Worm (Caenorhabditis elegans) whole organism, young adult: ENCODE data around the gene cwp-1.
A peak's percentile ranks its signal among the peaks of the same experiment; 100 is the strongest.

ENCODE experiments used
- C17E4.6 ChIP-seq: fragments of 200-800 bp; sonication (Bioruptor generic); IDR thresholded peaks from 2 replicates; pipeline ENCODE4 v1.3.6; 2022; ENCODE audit warnings: missing genetic modification reagents, missing genetic modification characterization, missing compliant biosample characterization
- D2030.7 ChIP-seq: fragments of 200-800 bp; sonication (Bioruptor generic); IDR thresholded peaks from 2 replicates; pipeline ENCODE4 v1.3.6; 2022; ENCODE audit warnings: missing genetic modification reagents, missing genetic modification characterization, missing compliant biosample characterization
- F10E7.11 ChIP-seq: sonication (generic microtip); optimal IDR thresholded peaks from 2 replicates; lab custom pipeline; 2017; ENCODE audit warnings: mild to moderate bottlenecking, missing genetic modification characterization, moderate library complexity, missing compliant biosample characterization
- F52B5.7 ChIP-seq: sonication (generic microtip); optimal IDR thresholded peaks from 2 replicates; lab custom pipeline; 2016; ENCODE audit warnings: mild to moderate bottlenecking, missing genetic modification characterization, missing compliant biosample characterization
- F57C9.4 ChIP-seq: sonication (generic microtip); optimal IDR thresholded peaks from 2 replicates; lab custom pipeline; 2017; ENCODE audit warnings: mild to moderate bottlenecking, missing genetic modification characterization, missing compliant biosample characterization
- T26A5.8 ChIP-seq: sonication (generic microtip); optimal IDR thresholded peaks from 2 replicates; lab custom pipeline; 2016; ENCODE audit warnings: missing genetic modification characterization, missing compliant biosample characterization
- Y53F4B.3 ChIP-seq: fragments of 200-800 bp; sonication (Bioruptor generic); IDR thresholded peaks from 2 replicates; pipeline ENCODE4 v1.3.6; 2022; ENCODE audit warnings: missing genetic modification reagents, missing genetic modification characterization, missing compliant biosample characterization
- Y56A3A.18 ChIP-seq: fragments of 200-800 bp; sonication (Bioruptor generic); IDR thresholded peaks from 2 replicates; pipeline ENCODE4 v1.3.6; 2022; ENCODE audit warnings: missing genetic modification reagents, missing genetic modification characterization, missing compliant biosample characterization
- Y79H2A.3 ChIP-seq: fragments of 200-800 bp; sonication (Bioruptor generic); conservative IDR thresholded peaks from 2 replicates; pipeline ENCODE4 v1.3.6; 2022; ENCODE audit warnings: missing genetic modification reagents, missing genetic modification characterization, missing compliant biosample characterization
- Y95B8A.8 ChIP-seq: fragments of 200-800 bp; sonication (Bioruptor generic); IDR thresholded peaks from 2 replicates; pipeline ENCODE4 v1.3.6; 2022; ENCODE audit warnings: missing genetic modification reagents, missing genetic modification characterization, missing compliant biosample characterization
- ama-1 ChIP-seq, 3 experiments: fragments of 150-350 bp in 1 of 3; sonication (generic microtip) in 2 of 3; optimal IDR thresholded peaks; 2 replicates each; lab custom pipeline; 2014 to 2018; ENCODE audit warnings: missing biosample characterization in 2 of 3, missing genetic modification characterization in 2 of 3, missing genetic modification reagents in 2 of 3
- aptf-2 ChIP-seq: fragments of 200-800 bp; sonication (Bioruptor generic); conservative IDR thresholded peaks from 2 replicates; pipeline ENCODE4 v1.3.6; 2022; ENCODE audit warnings: missing genetic modification reagents, missing genetic modification characterization, missing compliant biosample characterization
- athp-1 ChIP-seq: sonication (generic microtip); optimal IDR thresholded peaks from 2 replicates; lab custom pipeline; 2017; ENCODE audit warnings: mild to moderate bottlenecking, missing genetic modification characterization, missing compliant biosample characterization
- attf-6 ChIP-seq: fragments of 200-800 bp; sonication (Bioruptor generic); IDR thresholded peaks from 2 replicates; pipeline ENCODE4 v1.3.6; 2022; ENCODE audit warnings: missing genetic modification reagents, missing genetic modification characterization, missing compliant biosample characterization
- bed-1 ChIP-seq: fragments of 200-800 bp; sonication (Bioruptor generic); IDR thresholded peaks from 2 replicates; pipeline ENCODE4 v1.3.6; 2022; ENCODE audit warnings: missing genetic modification reagents, missing genetic modification characterization, missing compliant biosample characterization
- cebp-2 ChIP-seq: fragments of 200-800 bp; sonication (Bioruptor generic); IDR thresholded peaks from 2 replicates; pipeline ENCODE4 v1.3.6; 2022; ENCODE audit warnings: missing genetic modification characterization, missing compliant biosample characterization
- ceh-100 ChIP-seq: fragments of 200-800 bp; sonication (Bioruptor generic); IDR thresholded peaks from 2 replicates; pipeline ENCODE4 v1.3.6; 2022; ENCODE audit warnings: missing genetic modification reagents, missing genetic modification characterization, missing compliant biosample characterization
- ceh-27 ChIP-seq: fragments of 200-800 bp; sonication (Bioruptor generic); optimal IDR thresholded peaks from 2 replicates; lab custom pipeline; 2018; ENCODE audit warnings: mild to moderate bottlenecking, missing genetic modification characterization, moderate library complexity, missing compliant biosample characterization
- ceh-79 ChIP-seq: sonication (generic microtip); optimal IDR thresholded peaks from 2 replicates; lab custom pipeline; 2017; ENCODE audit warnings: mild to moderate bottlenecking, missing genetic modification characterization, missing compliant biosample characterization
- dox-1 ChIP-seq: fragments of 200-800 bp; sonication (Bioruptor generic); IDR thresholded peaks from 2 replicates; pipeline ENCODE4 v1.3.6; 2022; ENCODE audit warnings: missing genetic modification reagents, missing genetic modification characterization, missing compliant biosample characterization
- fkh-3 ChIP-seq: sonication (generic microtip); optimal IDR thresholded peaks from 2 replicates; lab custom pipeline; 2016; ENCODE audit warnings: mild to moderate bottlenecking, missing genetic modification characterization, missing compliant biosample characterization
- hlh-12 ChIP-seq: sonication (generic microtip); optimal IDR thresholded peaks from 2 replicates; lab custom pipeline; 2016; ENCODE audit warnings: missing genetic modification characterization, missing compliant biosample characterization
- hlh-26 ChIP-seq: fragments of 200-800 bp; sonication (Bioruptor generic); conservative IDR thresholded peaks from 2 replicates; pipeline ENCODE4 v1.3.6; 2022; ENCODE audit warnings: missing genetic modification reagents, missing genetic modification characterization, missing compliant biosample characterization
- hsf-1 ChIP-seq: fragments of 200-800 bp; sonication (Bioruptor generic); IDR thresholded peaks from 2 replicates; pipeline ENCODE4 v1.3.6; 2022; ENCODE audit warnings: missing genetic modification reagents, missing genetic modification characterization, missing compliant biosample characterization
- lag-1 ChIP-seq: fragments of 200-800 bp; sonication (Bioruptor generic); IDR thresholded peaks from 2 replicates; pipeline ENCODE4 v1.3.6; 2022; ENCODE audit warnings: missing genetic modification reagents, missing genetic modification characterization, missing compliant biosample characterization
- lin-35 ChIP-seq, 3 experiments: fragments of 150-350 bp in 2 of 3; sonication (generic microtip) in 1 of 3; optimal IDR thresholded peaks; 2 replicates each; lab custom pipeline; 2014 to 2018; ENCODE audit warnings: missing biosample characterization in 3 of 3, missing genetic modification characterization in 3 of 3, missing genetic modification reagents in 3 of 3
- lin-54 ChIP-seq: fragments of 200-800 bp; sonication (Bioruptor generic); optimal IDR thresholded peaks from 2 replicates; lab custom pipeline; 2018; ENCODE audit warnings: mild to moderate bottlenecking, missing genetic modification characterization, missing compliant biosample characterization
- lsy-27 ChIP-seq: sonication (generic microtip); optimal IDR thresholded peaks from 2 replicates; lab custom pipeline; 2017; ENCODE audit warnings: missing genetic modification characterization, mild to moderate bottlenecking, missing compliant biosample characterization, antibody characterized with exemption, missing genotype, borderline replicate concordance; ENCODE audit not compliant: insufficient read depth
- madf-3 ChIP-seq: fragments of 200-800 bp; sonication (Bioruptor generic); IDR thresholded peaks from 2 replicates; pipeline ENCODE4 v1.3.6; 2022; ENCODE audit warnings: missing genetic modification reagents, missing genetic modification characterization, missing compliant biosample characterization
- mcd-1 ChIP-seq: fragments of 200-800 bp; sonication (Bioruptor generic); IDR thresholded peaks from 2 replicates; pipeline ENCODE4 v1.3.6; 2022; ENCODE audit warnings: missing genetic modification reagents, missing genetic modification characterization, missing compliant biosample characterization
- mxl-1 ChIP-seq: sonication (generic microtip); optimal IDR thresholded peaks from 2 replicates; lab custom pipeline; 2016; ENCODE audit warnings: missing genetic modification characterization, missing compliant biosample characterization
- nfya-1 ChIP-seq: sonication (generic microtip); optimal IDR thresholded peaks from 2 replicates; lab custom pipeline; 2017; ENCODE audit warnings: antibody characterized with exemption, missing compliant biosample characterization, missing genetic modification characterization, borderline replicate concordance; ENCODE audit not compliant: insufficient read depth
- nhr-179 ChIP-seq: sonication (generic microtip); optimal IDR thresholded peaks from 2 replicates; lab custom pipeline; 2016; ENCODE audit warnings: mild to moderate bottlenecking, missing genetic modification characterization, missing compliant biosample characterization
- nhr-27 ChIP-seq: fragments of 200-800 bp; sonication (Bioruptor generic); optimal IDR thresholded peaks from 2 replicates; lab custom pipeline; 2018; ENCODE audit warnings: mild to moderate bottlenecking, missing genetic modification characterization, moderate library complexity, missing compliant biosample characterization
- nhr-80 ChIP-seq: sonication (generic microtip); optimal IDR thresholded peaks from 2 replicates; lab custom pipeline; 2016; ENCODE audit warnings: missing genetic modification characterization, missing compliant biosample characterization
- pbrm-1 ChIP-seq: fragments of 200-800 bp; sonication (Bioruptor generic); IDR thresholded peaks from 2 replicates; pipeline ENCODE4 v1.3.6; 2022; ENCODE audit warnings: missing genetic modification reagents, missing genetic modification characterization, missing compliant biosample characterization
- rcor-1 ChIP-seq: fragments of 200-800 bp; sonication (Bioruptor generic); IDR thresholded peaks from 2 replicates; pipeline ENCODE4 v1.3.6; 2022; ENCODE audit warnings: missing genetic modification reagents, missing genetic modification characterization, missing compliant biosample characterization
- repo-1 ChIP-seq: sonication (generic microtip); optimal IDR thresholded peaks from 2 replicates; lab custom pipeline; 2017; ENCODE audit warnings: mild to moderate bottlenecking, missing genetic modification characterization, missing compliant biosample characterization
- sea-2 ChIP-seq: fragments of 200-800 bp; sonication (Bioruptor generic); IDR thresholded peaks from 2 replicates; pipeline ENCODE4 v1.3.6; 2022; ENCODE audit warnings: missing genetic modification characterization, missing compliant biosample characterization
- snpc-1.3 ChIP-seq: sonication (generic microtip); optimal IDR thresholded peaks from 2 replicates; lab custom pipeline; 2017; ENCODE audit warnings: missing genetic modification characterization, mild to moderate bottlenecking, missing compliant biosample characterization, antibody characterized with exemption, moderate library complexity, missing genotype, missing genetic modification reagents; ENCODE audit not compliant: insufficient read depth
- snpc-3.4 ChIP-seq: sonication (generic microtip); optimal IDR thresholded peaks from 2 replicates; lab custom pipeline; 2017; ENCODE audit warnings: missing genetic modification characterization, mild to moderate bottlenecking, missing compliant biosample characterization, antibody characterized with exemption, moderate library complexity, missing genotype, missing genetic modification reagents
- snpc-4 ChIP-seq, 5 experiments: fragments of 150-350 bp in 1 of 5; sonication (generic microtip) in 4 of 5; optimal IDR thresholded peaks; 2 replicates each; lab custom pipeline; 2014 to 2018; ENCODE audit warnings: missing genetic modification characterization in 5 of 5, missing biosample characterization in 3 of 5, antibody characterized with exemption in 2 of 5, mild to moderate bottlenecking in 2 of 5, missing compliant biosample characterization in 2 of 5, missing genotype in 2 of 5, moderate library complexity in 2 of 5, missing genetic modification reagents in 1 of 5
- somi-1 ChIP-seq: fragments of 200-800 bp; sonication (Bioruptor generic); optimal IDR thresholded peaks from 2 replicates; lab custom pipeline; 2018; ENCODE audit warnings: mild to moderate bottlenecking, missing genetic modification characterization, missing compliant biosample characterization
- sptf-2 ChIP-seq: fragments of 200-800 bp; sonication (Bioruptor generic); optimal IDR thresholded peaks from 2 replicates; lab custom pipeline; 2018; ENCODE audit warnings: mild to moderate bottlenecking, missing genetic modification characterization, missing compliant biosample characterization
- xnd-1 ChIP-seq: sonication (generic microtip); optimal IDR thresholded peaks from 2 replicates; lab custom pipeline; 2016; ENCODE audit warnings: missing genotype, missing genetic modification reagents, missing genetic modification characterization, missing compliant biosample characterization
- zim-3 ChIP-seq: sonication (generic microtip); optimal IDR thresholded peaks from 2 replicates; lab custom pipeline; 2017; ENCODE audit warnings: mild to moderate bottlenecking, missing genetic modification characterization, moderate library complexity, missing compliant biosample characterization
- ztf-22 ChIP-seq: fragments of 200-800 bp; sonication (Bioruptor generic); optimal IDR thresholded peaks from 2 replicates; lab custom pipeline; 2018; ENCODE audit warnings: mild to moderate bottlenecking, missing genetic modification characterization, moderate library complexity, missing compliant biosample characterization

Gene cwp-1

ce11 chrV:4826710-4827380 lies 14.2 kb downstream of the cwp-1 start, which contains the start of the genes hsp-6 and C37H5.5 (continued):
- TF ChIP-seq Y53F4B.3 (GFP tag; lab: Robert Waterston, UW) (no peak), ceh-27 (peak; percentile 73), hlh-12 (tag; lab: Kevin White, UChicago) (no peak), dox-1 (GFP tag; lab: Robert Waterston, UW) (peak; percentile 84), D2030.7 (peak; percentile 72), hlh-26 (GFP tag; lab: Robert Waterston, UW) (no peak), snpc-1.3 (tag; lab: Kevin White, UChicago) (peak; percentile 55), nfya-1 (tag; lab: Kevin White, UChicago) (no peak), aptf-2 (GFP tag; lab: Robert Waterston, UW) (no peak), sea-2 (GFP tag; lab: Robert Waterston, UW) (no peak), ceh-100 (GFP tag; lab: Robert Waterston, UW) (peak; percentile 79), nhr-179 (tag; lab: Kevin White, UChicago) (no peak), hsf-1 (GFP tag; lab: Robert Waterston, UW) (peak; percentile 91), rcor-1 (GFP tag; lab: Robert Waterston, UW) (peak; percentile 78), cebp-2 (GFP tag; lab: Robert Waterston, UW) (no peak), F10E7.11 (tag; lab: Kevin White, UChicago) (no peak), lsy-27 (tag; lab: Kevin White, UChicago) (no peak), ceh-79 (tag; lab: Kevin White, UChicago) (no peak), snpc-4 (GFP tag; optimal IDR thresholded peaks at IDR 0.05; lab: Kevin White, UChicago) (peak; percentile 17), snpc-4 (tag; optimal IDR thresholded peaks at IDR 0.05; lab: Kevin White, UChicago) (peak; percentile 50 to 70 (median 61)), bed-1 (GFP tag; lab: Robert Waterston, UW) (no peak), zim-3 (tag; lab: Kevin White, UChicago) (no peak), mcd-1 (GFP tag; lab: Robert Waterston, UW) (peak; percentile 77), ama-1 (optimal IDR thresholded peaks at IDR 0.05; lab: Kevin White, UChicago) (no peak), ama-1 (GFP tag; optimal IDR thresholded peaks at IDR 0.05; lab: Kevin White, UChicago) (no peak), Y95B8A.8 (no peak), lin-54 (GFP tag; lab: Kevin White, UChicago) (peak; percentile 80), somi-1 (GFP tag; lab: Kevin White, UChicago) (peak; percentile 56), nhr-80 (tag; lab: Kevin White, UChicago) (peak; percentile 49), sptf-2 (no peak), lin-35 (GFP tag; optimal IDR thresholded peaks at IDR 0.05; lab: Kevin White, UChicago) (peak in 1 of 3 experiments; percentile 42), mxl-1 (tag; lab: Kevin White, UChicago) (no peak), athp-1 (tag; lab: Kevin White, UChicago) (peak; percentile 73), snpc-3.4 (tag; lab: Kevin White, UChicago) (peak; percentile 59), C17E4.6 (GFP tag; lab: Robert Waterston, UW) (0 out of 2 replicates have a peak, but pooled peaks have one; percentile 63), pbrm-1 (GFP tag; lab: Robert Waterston, UW) (peak; percentile 85), madf-3 (GFP tag; lab: Robert Waterston, UW) (no peak), Y79H2A.3 (GFP tag; lab: Robert Waterston, UW) (no peak), F57C9.4 (tag; lab: Kevin White, UChicago) (no peak), attf-6 (GFP tag; lab: Robert Waterston, UW) (no peak), repo-1 (tag; lab: Kevin White, UChicago) (no peak), xnd-1 (tag; lab: Kevin White, UChicago) (peak; percentile 52), ztf-22 (GFP tag; lab: Kevin White, UChicago) (no peak), fkh-3 (tag; lab: Kevin White, UChicago) (no peak), Y56A3A.18 (GFP tag; lab: Robert Waterston, UW) (no peak), nhr-27 (tag; lab: Kevin White, UChicago) (no peak), lag-1 (GFP tag; lab: Robert Waterston, UW) (no peak), F52B5.7 (tag; lab: Kevin White, UChicago) (no peak), T26A5.8 (tag; lab: Kevin White, UChicago) (no peak)
